Fruit fly (Drosophila melanogaster): Measurements from ENCODE around the gene Hsc70-3.
A peak's percentile ranks its signal among the peaks of the same experiment; 100 is the strongest.

Gene Hsc70-3

DNA sequence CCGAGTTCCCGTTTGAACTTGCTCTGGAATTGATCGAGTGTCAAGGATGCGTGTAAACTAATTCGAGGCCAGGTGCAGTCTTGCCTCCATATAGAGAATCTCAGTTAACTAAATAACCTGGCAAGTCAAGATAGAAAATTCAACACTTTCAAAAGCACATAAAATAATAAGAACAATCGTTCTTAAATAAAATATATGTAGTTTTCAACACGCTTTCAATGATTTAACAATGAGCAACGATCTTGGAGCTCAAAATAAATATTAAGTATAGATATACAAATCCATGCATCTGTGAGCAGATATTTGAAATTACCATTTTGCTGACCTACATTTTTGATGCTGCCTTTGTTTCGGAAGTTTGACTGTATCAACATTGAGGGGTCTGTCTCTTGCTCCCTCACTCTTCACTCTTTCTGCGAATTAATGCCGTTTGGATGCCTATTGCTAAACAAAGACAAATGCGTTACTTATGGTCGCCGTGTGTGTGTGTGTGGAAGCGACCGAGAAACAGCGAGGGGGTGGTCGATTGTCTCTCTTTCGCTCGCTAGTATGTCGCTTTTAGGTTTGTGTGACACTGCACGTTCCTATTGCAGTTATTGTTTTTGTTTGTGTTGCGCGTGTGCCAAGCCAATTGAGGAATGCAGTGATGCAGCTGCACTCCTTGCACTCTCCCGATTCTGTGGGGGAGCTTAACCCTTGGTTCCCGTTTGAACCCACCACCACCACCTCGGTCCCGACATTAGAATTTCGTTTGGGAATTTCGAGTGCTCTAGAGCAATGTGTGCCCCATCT, 13.6 kb upstream of the Hsc70-3 start (continued):
- TF ChIP-seq CG12659 (GFP tag; optimal IDR thresholded peaks at IDR 0.05) (peak; percentile 15), CG16815 (GFP tag; optimal IDR thresholded peaks at IDR 0.05) (no peak), ato (GFP tag; IDR thresholded peaks at IDR 0.05; ENCODE audit: partially characterized antibody) (no peak), CG2712 (tag; optimal IDR thresholded peaks at IDR 0.05) (peak; percentile 2), CG3281 (GFP tag; optimal IDR thresholded peaks at IDR 0.05) (no peak), CG32532 (GFP tag; IDR thresholded peaks at IDR 0.05) (peak; percentile 33; the same call in 1 of the 2 replicates), H15 (GFP tag; IDR thresholded peaks at IDR 0.05) (no peak), CG14667 (GFP tag; IDR thresholded peaks at IDR 0.05) (no peak), CG9876 (GFP tag; optimal IDR thresholded peaks at IDR 0.05) (no peak), odd (GFP tag; optimal IDR thresholded peaks at IDR 0.05) (no peak), Pdp1 (GFP tag; optimal IDR thresholded peaks at IDR 0.05) (no peak), HLH3B (GFP tag; IDR thresholded peaks at IDR 0.05) (no peak), Dref (GFP tag; IDR thresholded peaks at IDR 0.05) (no peak), HLH54F (GFP tag; optimal IDR thresholded peaks at IDR 0.05) (no peak), disco-r (GFP tag; optimal IDR thresholded peaks at IDR 0.05) (no peak), CG13775 (GFP tag; optimal IDR thresholded peaks at IDR 0.05) (no peak), tll (GFP tag; optimal IDR thresholded peaks at IDR 0.05) (no peak), dati (GFP tag; IDR thresholded peaks at IDR 0.05) (no peak), CG2129 (GFP tag; IDR thresholded peaks at IDR 0.05; ENCODE audit: partially characterized antibody) (no peak), Aef1 (GFP tag; IDR thresholded peaks at IDR 0.05) (0 out of 3 replicates have a peak, but pooled peaks have one; percentile 14), otp (GFP tag; IDR thresholded peaks at IDR 0.05) (0 out of 3 replicates have a peak, but pooled peaks have one; percentile 7), CG3847 (GFP tag; IDR thresholded peaks at IDR 0.05) (no peak), ase (GFP tag; IDR thresholded peaks at IDR 0.05) (no peak), CG2678 (tag; optimal IDR thresholded peaks at IDR 0.05) (peak; percentile 50), CG7271 (tag; optimal IDR thresholded peaks at IDR 0.05) (no peak), pho (GFP tag; optimal IDR thresholded peaks at IDR 0.05) (peak; percentile 2), Hr51 (GFP tag; optimal IDR thresholded peaks at IDR 0.05) (peak in 1 of 2 experiments; percentile 46), az2 (GFP tag; optimal IDR thresholded peaks at IDR 0.05) (no peak), CG15696 (tag; optimal IDR thresholded peaks at IDR 0.05) (no peak), CG1603 (tag; optimal IDR thresholded peaks at IDR 0.05) (no peak), grn (GFP tag; optimal IDR thresholded peaks at IDR 0.05) (no peak), NfI (GFP tag; optimal IDR thresholded peaks at IDR 0.05) (no peak), CG17568 (GFP tag; optimal IDR thresholded peaks at IDR 0.05) (no peak), CG18011 (GFP tag; optimal IDR thresholded peaks at IDR 0.05) (no peak), ind (GFP tag; optimal IDR thresholded peaks at IDR 0.05) (peak; percentile 19), CG1233 (GFP tag; optimal IDR thresholded peaks at IDR 0.05) (no peak), gcm (GFP tag; optimal IDR thresholded peaks at IDR 0.05) (no peak), Hey (tag; optimal IDR thresholded peaks at IDR 0.05) (no peak), CG6813 (GFP tag; optimal IDR thresholded peaks at IDR 0.05) (no peak), sqz (GFP tag; optimal IDR thresholded peaks at IDR 0.05) (no peak), CG13287 (GFP tag; IDR thresholded peaks at IDR 0.05; ENCODE audit: partially characterized antibody) (no peak), HmgZ (tag; optimal IDR thresholded peaks at IDR 0.05) (no peak), CG9932 (GFP tag; IDR thresholded peaks at IDR 0.05) (no peak), Atf3 (GFP tag; optimal IDR thresholded peaks at IDR 0.05) (no peak), Oli (tag; optimal IDR thresholded peaks at IDR 0.05) (peak; percentile 14), peb (GFP tag; IDR thresholded peaks at IDR 0.05) (no peak), prd (optimal IDR thresholded peaks at IDR 0.05) (no peak), prd (GFP tag; IDR thresholded peaks at IDR 0.05) (0 out of 3 replicates have a peak, but pooled peaks have one; percentile 11), kah (GFP tag; optimal IDR thresholded peaks at IDR 0.05) (no peak)
